Worm (Caenorhabditis elegans) whole organism, L2 larva: ENCODE results near the gene C33C12.11.
A peak's percentile ranks its signal among the peaks of the same experiment; 100 is the strongest.
"Not testable (repeated sequence)": the region's sequence is repeated elsewhere in the genome, so short reads cannot be mapped to it uniquely, and the experiment has no call there.

Experiments used
- C34F6.9 ChIP-seq: fragments of 150-350 bp; optimal IDR thresholded peaks from 2 replicates; lab custom pipeline; 2014; ENCODE audit warnings: missing biosample characterization, missing genetic modification characterization
- F13H6.1 ChIP-seq: sonication (generic microtip); optimal IDR thresholded peaks from 2 replicates; lab custom pipeline; 2016; ENCODE audit warnings: missing genetic modification characterization, missing compliant biosample characterization
- R02D3.7 ChIP-seq: fragments of 150-350 bp; optimal IDR thresholded peaks from 2 replicates; lab custom pipeline; 2014; ENCODE audit warnings: missing biosample characterization, missing genetic modification characterization
- Y55F3AM.14 ChIP-seq: fragments of 200-800 bp; sonication (Bioruptor generic); optimal IDR thresholded peaks from 2 replicates; lab custom pipeline; 2018; ENCODE audit warnings: mild to moderate bottlenecking, missing genetic modification characterization, missing compliant biosample characterization
- alr-1 ChIP-seq: fragments of 150-350 bp; optimal IDR thresholded peaks from 2 replicates; lab custom pipeline; 2014; ENCODE audit warnings: missing biosample characterization, missing genetic modification characterization
- ama-1 ChIP-seq: fragments of 150-350 bp; optimal IDR thresholded peaks from 2 replicates; lab custom pipeline; 2018; ENCODE audit warnings: inconsistent platforms
- crh-2 ChIP-seq: sonication (generic microtip); optimal IDR thresholded peaks from 2 replicates; lab custom pipeline; 2017; ENCODE audit warnings: missing biosample characterization, missing genetic modification characterization
- dmd-4 ChIP-seq: sonication (generic microtip); optimal IDR thresholded peaks from 2 replicates; lab custom pipeline; 2017; ENCODE audit warnings: missing biosample characterization, missing genetic modification characterization
- elt-1 ChIP-seq: fragments of 150-350 bp; optimal IDR thresholded peaks from 2 replicates; lab custom pipeline; 2014; ENCODE audit warnings: missing biosample characterization, missing genetic modification characterization
- elt-3 ChIP-seq: sonication (generic microtip); optimal IDR thresholded peaks from 2 replicates; lab custom pipeline; 2017; ENCODE audit warnings: missing biosample characterization, missing genetic modification characterization
- fos-1 ChIP-seq: fragments of 150-350 bp; optimal IDR thresholded peaks from 2 replicates; lab custom pipeline; 2014; ENCODE audit warnings: missing biosample characterization, missing genetic modification characterization
- gmeb-1 ChIP-seq: fragments of 150-350 bp; optimal IDR thresholded peaks from 2 replicates; lab custom pipeline; 2014; ENCODE audit warnings: missing biosample characterization, missing genetic modification characterization
- lin-13 ChIP-seq: fragments of 150-350 bp; optimal IDR thresholded peaks from 2 replicates; lab custom pipeline; 2014; ENCODE audit warnings: missing biosample characterization, missing genetic modification reagents, missing genetic modification characterization
- lin-39 ChIP-seq: fragments of 150-350 bp; optimal IDR thresholded peaks from 2 replicates; lab custom pipeline; 2014; ENCODE audit warnings: missing biosample characterization, missing genetic modification reagents, missing genetic modification characterization
- lsy-2 ChIP-seq, 2 experiments: fragments of 150-350 bp in 1 of 2; sonication (generic microtip) in 1 of 2; optimal IDR thresholded peaks; 2 replicates each; lab custom pipeline; 2014 to 2017; ENCODE audit warnings: missing biosample characterization in 2 of 2, missing genetic modification characterization in 2 of 2
- mab-5 ChIP-seq: fragments of 150-350 bp; optimal IDR thresholded peaks from 2 replicates; lab custom pipeline; 2014; ENCODE audit warnings: missing biosample characterization, missing genetic modification characterization
- mbf-1 ChIP-seq: sonication (generic microtip); optimal IDR thresholded peaks from 2 replicates; lab custom pipeline; 2017; ENCODE audit warnings: missing biosample characterization, missing genetic modification characterization
- mdl-1 ChIP-seq, 2 experiments: fragments of 150-350 bp in 1 of 2; sonication (generic microtip) in 1 of 2; optimal IDR thresholded peaks; 2 replicates each; lab custom pipeline; 2017; ENCODE audit warnings: missing biosample characterization in 2 of 2, missing genetic modification characterization in 2 of 2
- nhr-10 ChIP-seq: sonication (generic microtip); optimal IDR thresholded peaks from 2 replicates; lab custom pipeline; 2017; ENCODE audit warnings: missing biosample characterization, missing genetic modification characterization
- nhr-11 ChIP-seq: fragments of 150-350 bp; optimal IDR thresholded peaks from 2 replicates; lab custom pipeline; 2014; ENCODE audit warnings: missing biosample characterization, missing genetic modification characterization
- nhr-12 ChIP-seq: fragments of 150-350 bp; optimal IDR thresholded peaks from 2 replicates; lab custom pipeline; 2014; ENCODE audit warnings: missing biosample characterization, missing genetic modification characterization
- nhr-129 ChIP-seq: fragments of 150-350 bp; optimal IDR thresholded peaks from 2 replicates; lab custom pipeline; 2014; ENCODE audit warnings: missing biosample characterization, missing genetic modification characterization
- nhr-23 ChIP-seq: fragments of 150-350 bp; optimal IDR thresholded peaks from 2 replicates; lab custom pipeline; 2014; ENCODE audit warnings: missing biosample characterization, missing genetic modification reagents, missing genetic modification characterization
- nhr-237 ChIP-seq: fragments of 150-350 bp; optimal IDR thresholded peaks from 2 replicates; lab custom pipeline; 2014; ENCODE audit warnings: missing biosample characterization, missing genetic modification characterization
- nhr-25 ChIP-seq: fragments of 150-350 bp; sonication (generic microtip); optimal IDR thresholded peaks from 3 replicates; lab custom pipeline; 2014; ENCODE audit warnings: missing biosample characterization, missing genetic modification characterization
- nhr-6 ChIP-seq: fragments of 150-350 bp; optimal IDR thresholded peaks from 2 replicates; lab custom pipeline; 2014; ENCODE audit warnings: missing biosample characterization, missing genetic modification characterization
- nhr-77 ChIP-seq: fragments of 150-350 bp; optimal IDR thresholded peaks from 2 replicates; lab custom pipeline; 2014; ENCODE audit warnings: missing biosample characterization, missing genetic modification characterization
- peb-1 ChIP-seq: fragments of 150-350 bp; optimal IDR thresholded peaks from 2 replicates; lab custom pipeline; 2014; ENCODE audit warnings: missing biosample characterization, missing genetic modification characterization
- sem-4 ChIP-seq: fragments of 150-350 bp; optimal IDR thresholded peaks from 2 replicates; lab custom pipeline; 2014; ENCODE audit warnings: missing biosample characterization, missing genetic modification reagents, missing genetic modification characterization
- skn-1 ChIP-seq: sonication (generic microtip); optimal IDR thresholded peaks from 2 replicates; lab custom pipeline; 2017; ENCODE audit warnings: missing biosample characterization, missing genetic modification characterization
- sma-9 ChIP-seq, 2 experiments: fragments of 150-350 bp in 1 of 2; sonication (generic microtip) in 1 of 2; optimal IDR thresholded peaks; 2 replicates each; lab custom pipeline; 2014 to 2016; ENCODE audit warnings: missing genetic modification characterization in 2 of 2, mild to moderate bottlenecking in 1 of 2, missing biosample characterization in 1 of 2, missing compliant biosample characterization in 1 of 2, missing genetic modification reagents in 1 of 2, moderate library complexity in 1 of 2
- snpc-4 ChIP-seq: fragments of 150-350 bp; optimal IDR thresholded peaks from 2 replicates; lab custom pipeline; 2014; ENCODE audit warnings: missing biosample characterization, missing genetic modification characterization
- unc-39 ChIP-seq: fragments of 150-350 bp; optimal IDR thresholded peaks from 2 replicates; lab custom pipeline; 2014; ENCODE audit warnings: missing biosample characterization, missing genetic modification characterization
- unc-55 ChIP-seq: fragments of 150-350 bp; sonication (generic microtip); optimal IDR thresholded peaks from 3 replicates; lab custom pipeline; 2014; ENCODE audit warnings: missing biosample characterization, missing genetic modification reagents, missing genetic modification characterization
- unc-62 ChIP-seq: fragments of 150-350 bp; optimal IDR thresholded peaks from 2 replicates; lab custom pipeline; 2014; ENCODE audit warnings: missing biosample characterization, missing genetic modification reagents, missing genetic modification characterization
- ztf-11 ChIP-seq: sonication (generic microtip); optimal IDR thresholded peaks from 2 replicates; lab custom pipeline; 2017; ENCODE audit warnings: missing biosample characterization, missing genetic modification characterization
- ztf-4 ChIP-seq: fragments of 150-350 bp; optimal IDR thresholded peaks from 2 replicates; lab custom pipeline; 2014; ENCODE audit warnings: missing biosample characterization, missing genetic modification characterization

Gene C33C12.11

DNA sequence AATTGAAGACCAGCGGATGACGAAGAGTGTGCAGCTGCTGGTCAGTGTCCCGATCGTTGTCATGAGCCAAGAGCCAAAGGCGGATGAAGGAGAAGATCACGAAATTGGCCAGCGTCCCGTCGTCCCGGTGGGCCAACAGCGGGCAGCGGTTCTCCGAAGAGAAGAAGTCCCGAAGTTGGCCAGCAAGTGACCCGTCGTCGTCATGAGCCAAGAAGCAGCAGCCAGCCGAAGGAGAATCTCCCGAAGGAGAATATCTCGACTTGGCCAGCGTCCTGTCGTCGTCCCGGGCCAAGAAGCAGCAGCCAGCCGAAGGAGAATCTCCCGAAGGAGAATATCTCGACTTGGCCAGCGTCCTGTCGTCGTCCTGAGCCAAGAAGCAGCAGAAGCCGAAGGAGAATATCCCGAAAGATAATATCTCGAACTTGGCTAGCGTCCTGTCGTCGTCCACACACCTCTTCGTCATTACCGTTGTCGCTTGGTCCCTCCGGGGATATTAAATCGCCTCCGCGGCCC, at the start of gene C33C12.11:
TSS of gene C33C12.11 (minus strand) at position 463 of the 513 bp plus-strand sequence.
- TF ChIP-seq dmd-4, unc-39, nhr-12 (tag; lab: Kevin White, UChicago): not testable (repeated sequence)

DNA sequence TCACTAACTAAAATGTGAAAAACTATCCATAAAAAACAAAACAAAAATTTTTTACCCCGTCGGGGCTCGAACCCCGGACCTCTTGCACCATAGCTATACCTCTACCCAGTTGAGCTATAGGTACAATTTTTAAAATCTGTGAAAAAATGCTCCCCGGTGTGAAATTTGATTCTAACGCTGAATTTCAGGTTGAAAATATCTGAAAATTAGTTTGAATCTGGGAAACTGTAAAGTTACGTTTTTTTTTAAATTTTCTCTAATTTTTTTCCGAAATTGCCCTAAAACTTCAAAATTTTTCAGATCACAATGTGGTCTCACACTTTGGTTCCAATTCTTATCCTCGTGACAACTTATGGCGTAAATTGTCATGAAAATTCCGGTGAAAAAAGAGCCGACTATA, 44.2 kb upstream of the C33C12.11 start, which contains the start of gene Y59C2A.1:
TSS of gene Y59C2A.1 (plus strand) at position 301 of the 400 bp plus-strand sequence.
- no peak for TF ChIP-seq sma-9 (GFP tag; optimal IDR thresholded peaks at IDR 0.05; lab: Kevin White, UChicago)
- TF ChIP-seq sma-9 (tag; optimal IDR thresholded peaks at IDR 0.05; lab: Kevin White, UChicago): no peak
- no peak for TF ChIP-seq snpc-4 (tag; lab: Kevin White, UChicago)
- no peak for TF ChIP-seq lin-39 (tag; lab: Kevin White, UChicago)
- no peak for TF ChIP-seq nhr-6 (tag; lab: Kevin White, UChicago)
- no peak for TF ChIP-seq nhr-12 (tag; lab: Kevin White, UChicago)
- TF ChIP-seq ztf-11 (tag; lab: Kevin White, UChicago): no peak
- no peak for TF ChIP-seq unc-55 (GFP tag; lab: Kevin White, UChicago)
- TF ChIP-seq unc-62 (GFP tag; lab: Kevin White, UChicago): no peak
- TF ChIP-seq ztf-4: no peak
- no peak for TF ChIP-seq Y55F3AM.14
- TF ChIP-seq elt-3 (tag; lab: Kevin White, UChicago): no peak
- no peak for TF ChIP-seq F13H6.1
- TF ChIP-seq alr-1: no peak
- no peak for TF ChIP-seq mab-5 (tag; lab: Kevin White, UChicago)
- TF ChIP-seq mdl-1 (tag; optimal IDR thresholded peaks at IDR 0.05; lab: Kevin White, UChicago): no peak
- TF ChIP-seq sem-4 (tag; lab: Kevin White, UChicago): no peak
- TF ChIP-seq crh-2 (tag; lab: Kevin White, UChicago): no peak
- TF ChIP-seq nhr-25 (tag; lab: Kevin White, UChicago): no peak
- TF ChIP-seq R02D3.7 (tag; lab: Kevin White, UChicago): no peak

DNA sequence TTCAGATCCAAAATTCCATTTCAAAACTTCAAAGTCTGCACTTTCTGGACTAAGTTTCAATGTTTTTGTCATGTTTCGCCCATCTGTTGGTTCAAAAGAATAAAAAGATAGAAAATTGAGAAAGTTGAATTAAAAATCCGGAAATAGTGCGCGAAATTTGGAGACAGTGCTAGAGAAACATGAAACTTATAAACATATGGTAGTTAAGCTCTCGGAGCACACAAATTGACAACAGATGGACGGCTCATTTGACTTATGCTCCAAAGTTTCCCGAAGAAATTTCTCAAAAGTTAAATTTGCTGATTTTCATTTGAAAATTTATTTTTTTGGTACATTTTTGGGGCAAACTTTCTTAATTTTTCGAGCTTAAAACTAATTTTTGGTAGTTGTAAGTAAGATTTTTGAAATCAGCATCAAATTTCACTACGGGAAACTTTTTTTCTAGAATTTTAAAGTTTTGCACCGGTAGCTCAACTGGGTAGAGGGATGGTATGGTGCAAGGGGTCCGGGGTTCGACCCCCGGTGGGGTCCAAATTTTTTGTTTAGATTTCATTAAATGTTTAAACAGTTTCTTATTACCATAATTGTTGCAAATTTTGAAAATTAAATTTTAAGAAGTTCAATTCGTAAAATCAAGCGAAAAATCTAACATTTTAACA, 42.6 kb upstream of the C33C12.11 start:
- TF ChIP-seq ama-1 (no peak), nhr-77 (tag; lab: Kevin White, UChicago) (no peak), lin-39 (tag; lab: Kevin White, UChicago) (no peak), lsy-2 (tag; optimal IDR thresholded peaks at IDR 0.05; lab: Kevin White, UChicago) (no peak), nhr-129 (no peak), peb-1 (no peak), nhr-10 (tag; lab: Kevin White, UChicago) (no peak), mab-5 (tag; lab: Kevin White, UChicago) (no peak), elt-3 (tag; lab: Kevin White, UChicago) (no peak), snpc-4 (tag; lab: Kevin White, UChicago) (no peak), nhr-11 (tag; lab: Kevin White, UChicago) (no peak), nhr-25 (tag; lab: Kevin White, UChicago) (no peak), ztf-11 (tag; lab: Kevin White, UChicago) (no peak), alr-1 (no peak)
- TF ChIP-seq, all 48 proteins: peak for 0

DNA sequence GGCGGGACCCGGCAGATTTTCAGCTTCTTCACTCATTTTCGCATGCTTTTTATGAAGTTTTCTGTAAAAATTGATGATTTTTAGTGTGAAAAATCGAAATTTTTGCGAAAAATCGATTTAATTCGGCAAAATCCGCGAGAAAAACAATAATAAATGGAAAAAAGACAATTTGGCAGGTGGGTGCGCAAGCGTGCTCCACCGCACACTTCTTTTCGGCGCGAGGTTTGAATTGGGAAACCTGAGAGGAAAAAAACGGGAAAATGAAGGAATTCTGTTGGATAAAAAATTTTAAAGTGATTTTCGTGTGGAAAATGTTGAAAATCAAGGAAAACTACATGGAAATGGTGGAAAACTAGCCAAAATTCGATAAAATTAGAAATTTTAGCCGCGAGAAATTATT, 40.4 kb upstream of the C33C12.11 start, which contains the start of gene Y59C2A.2:
TSS of gene Y59C2A.2 (minus strand) at position 61 of the 400 bp plus-strand sequence.
- TF ChIP-seq crh-2 (tag; lab: Kevin White, UChicago) (peak; percentile 8), unc-55 (GFP tag; lab: Kevin White, UChicago) (peak; percentile 56), ztf-4 (no peak), C34F6.9 (tag; lab: Kevin White, UChicago) (peak; percentile 27), lin-13 (GFP tag; lab: Kevin White, UChicago) (peak; percentile 53), lsy-2 (tag; optimal IDR thresholded peaks at IDR 0.05; lab: Kevin White, UChicago) (peak in 1 of 2 experiments; percentile 71), mbf-1 (tag; lab: Kevin White, UChicago) (no peak), gmeb-1 (peak; percentile 92), nhr-129 (peak; percentile 29), nhr-77 (tag; lab: Kevin White, UChicago) (no peak)

DNA sequence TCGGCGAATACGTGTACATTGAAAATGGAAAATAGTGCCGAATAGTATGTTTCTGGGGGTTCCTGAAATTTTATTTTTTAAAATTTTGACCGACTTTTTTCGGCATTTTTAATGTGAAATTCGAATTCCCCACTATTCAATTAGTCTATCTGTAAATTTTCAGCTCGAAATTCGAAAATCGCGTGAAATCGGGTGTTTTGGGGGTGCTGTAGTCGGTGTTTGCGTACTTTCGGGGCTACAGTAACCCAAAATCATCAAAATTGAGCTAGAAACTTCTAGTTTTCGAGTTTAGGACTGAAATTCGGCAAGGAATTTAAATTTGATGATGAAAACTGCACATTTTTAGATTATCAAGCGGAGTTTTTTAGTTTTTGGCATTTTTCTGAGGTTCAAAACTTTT, 38.5 kb upstream of the C33C12.11 start:
- TF ChIP-seq skn-1 (no peak), snpc-4 (tag; lab: Kevin White, UChicago) (no peak), lin-39 (tag; lab: Kevin White, UChicago) (no peak), nhr-23 (tag; lab: Kevin White, UChicago) (no peak), fos-1 (tag; lab: Kevin White, UChicago) (no peak), elt-1 (no peak), nhr-237 (tag; lab: Kevin White, UChicago) (no peak), C34F6.9 (tag; lab: Kevin White, UChicago) (no peak)
